Fruit fly (Drosophila melanogaster): ENCODE measurements around the gene Lcp65Ab2.

The Lcp65Ab2 gene

DNA sequence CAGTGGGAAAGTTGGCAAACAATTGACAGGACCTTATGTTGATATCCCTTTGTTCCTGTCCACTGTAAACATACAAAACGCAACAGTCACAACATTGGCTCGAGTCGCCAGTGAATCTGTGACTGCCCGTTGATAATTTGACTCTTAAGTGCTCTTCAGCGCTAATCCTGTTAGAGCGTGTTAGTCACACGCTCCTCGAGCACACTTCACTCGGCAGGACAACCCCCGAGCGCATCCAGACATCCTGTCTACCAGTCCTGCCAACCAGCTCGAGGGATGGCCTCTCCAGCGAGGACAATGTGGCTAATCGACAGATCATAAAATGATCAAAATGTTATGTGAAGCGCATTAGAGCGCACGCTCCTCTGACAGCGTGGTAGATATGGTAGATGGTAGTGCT, 41.9 kb upstream of the Lcp65Ab2 start (continued):
- TF ChIP-seq gsb-n (tag; optimal IDR thresholded peaks at IDR 0.05) (peak; percentile 94), nerfin-2 (GFP tag; IDR thresholded peaks at IDR 0.05; ENCODE audit: partially characterized antibody) (no peak), oc (tag; optimal IDR thresholded peaks at IDR 0.05) (peak; percentile 81), CG3407 (GFP tag; optimal IDR thresholded peaks at IDR 0.05) (no peak)

dm6 chr3L:6105435-6105834, 41.0 kb upstream of the Lcp65Ab2 start:
- TF ChIP-seq Ets65A (GFP tag) (peak; percentile 92), B-H2 (GFP tag; optimal IDR thresholded peaks at IDR 0.05) (no peak)

DNA sequence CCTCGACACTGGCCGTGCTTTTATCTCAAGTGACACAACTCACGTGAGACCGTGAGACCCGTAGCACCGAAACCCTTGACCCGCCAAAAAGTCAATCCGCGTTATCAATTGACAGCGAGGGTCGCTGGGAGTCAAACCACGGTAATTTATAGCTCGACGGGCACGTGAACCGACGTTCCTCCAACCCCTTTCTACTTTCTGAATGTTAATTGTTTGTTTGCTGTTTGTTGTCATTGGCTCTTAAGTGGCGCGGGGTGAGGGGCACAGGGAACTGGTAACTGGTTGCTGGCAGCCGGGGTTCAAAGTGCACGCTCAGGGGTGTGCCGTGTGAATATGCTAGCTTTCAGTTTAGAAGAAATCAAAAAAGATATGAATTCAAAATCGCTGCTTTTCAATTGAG, 39.8 kb upstream of the Lcp65Ab2 start:
- TF ChIP-seq Antp (GFP tag; optimal IDR thresholded peaks at IDR 0.05) (no peak), CG13424 (tag; optimal IDR thresholded peaks at IDR 0.05) (no peak), Kr (GFP tag; optimal IDR thresholded peaks at IDR 0.05) (no peak), tap (tag; optimal IDR thresholded peaks at IDR 0.05) (no peak), crol (GFP tag; IDR thresholded peaks at IDR 0.05) (peak; percentile 63), Doc3 (GFP tag; IDR thresholded peaks at IDR 0.05; ENCODE audit: partially characterized antibody) (no peak), gsb-n (tag; optimal IDR thresholded peaks at IDR 0.05) (peak; percentile 28), seq (GFP tag; IDR thresholded peaks at IDR 0.05) (no peak), sob (GFP tag; IDR thresholded peaks at IDR 0.05) (no peak), CG16815 (GFP tag; optimal IDR thresholded peaks at IDR 0.05) (no peak), CG18599 (GFP tag; optimal IDR thresholded peaks at IDR 0.05) (no peak), HmgD (GFP tag; optimal IDR thresholded peaks at IDR 0.05) (no peak), pb (GFP tag; optimal IDR thresholded peaks at IDR 0.05) (no peak), Usf (GFP tag; optimal IDR thresholded peaks at IDR 0.05) (no peak), Vsx1 (GFP tag; optimal IDR thresholded peaks at IDR 0.05) (peak; percentile 20), nerfin-1 (tag; optimal IDR thresholded peaks at IDR 0.05) (peak; percentile 13), dan (GFP tag; IDR thresholded peaks at IDR 0.05) (no peak), Stat92E (GFP tag; optimal IDR thresholded peaks at IDR 0.05) (no peak), CG17912 (GFP tag; optimal IDR thresholded peaks at IDR 0.05) (no peak), sna (GFP tag; IDR thresholded peaks at IDR 0.05; ENCODE audit: partially characterized antibody) (no peak), kni (GFP tag; optimal IDR thresholded peaks at IDR 0.05) (peak; percentile 3), lbe (GFP tag; optimal IDR thresholded peaks at IDR 0.05) (no peak), tgo (GFP tag; IDR thresholded peaks at IDR 0.05) (no peak), CG6813 (GFP tag; optimal IDR thresholded peaks at IDR 0.05) (no peak), dmrt99B (tag; optimal IDR thresholded peaks at IDR 0.05) (no peak), Mes4 (GFP tag; optimal IDR thresholded peaks at IDR 0.05) (no peak), CG11723 (GFP tag; optimal IDR thresholded peaks at IDR 0.05) (no peak), CG15073 (GFP tag; optimal IDR thresholded peaks at IDR 0.05) (no peak), Taf1 (GFP tag; IDR thresholded peaks at IDR 0.05) (no peak), grn (GFP tag; optimal IDR thresholded peaks at IDR 0.05) (no peak), CG17829 (tag; optimal IDR thresholded peaks at IDR 0.05) (no peak), chn (GFP tag; optimal IDR thresholded peaks at IDR 0.05) (no peak), CG9876 (GFP tag; optimal IDR thresholded peaks at IDR 0.05) (no peak), Nf-YC (tag; optimal IDR thresholded peaks at IDR 0.05) (peak; percentile 23), CG14050 (GFP tag; IDR thresholded peaks at IDR 0.05) (no peak), cwo (GFP tag; optimal IDR thresholded peaks at IDR 0.05) (peak; percentile 33), her (GFP tag; optimal IDR thresholded peaks at IDR 0.05) (no peak), CG4404 (GFP tag; IDR thresholded peaks at IDR 0.05) (no peak), CG11456 (GFP tag; IDR thresholded peaks at IDR 0.05) (no peak), CG14965 (GFP tag; optimal IDR thresholded peaks at IDR 0.05; ENCODE audit: borderline replicate concordance) (no peak), Atf-2 (GFP tag; optimal IDR thresholded peaks at IDR 0.05) (no peak), cg (GFP tag; optimal IDR thresholded peaks at IDR 0.05) (no peak), Hr3 (GFP tag; optimal IDR thresholded peaks at IDR 0.05) (no peak)

Measured in whole organism, embryonic.